Worm (Caenorhabditis elegans) whole organism, L2 larva: ENCODE data around the gene rga-1.

Experiments used
- Y55F3AM.14 ChIP-seq: fragments of 200-800 bp; sonication (Bioruptor generic); optimal IDR thresholded peaks from 2 replicates; lab custom pipeline; 2018; ENCODE audit warnings: mild to moderate bottlenecking, missing genetic modification characterization, missing compliant biosample characterization
- blmp-1 ChIP-seq: sonication (generic microtip); optimal IDR thresholded peaks from 2 replicates; lab custom pipeline; 2017; ENCODE audit warnings: missing genetic modification characterization, mild to moderate bottlenecking, missing compliant biosample characterization, antibody characterized with exemption, moderate library complexity; ENCODE audit not compliant: insufficient read depth
- elt-1 ChIP-seq: fragments of 150-350 bp; optimal IDR thresholded peaks from 2 replicates; lab custom pipeline; 2014; ENCODE audit warnings: missing biosample characterization, missing genetic modification characterization
- fos-1 ChIP-seq: fragments of 150-350 bp; optimal IDR thresholded peaks from 2 replicates; lab custom pipeline; 2014; ENCODE audit warnings: missing biosample characterization, missing genetic modification characterization
- mab-5 ChIP-seq: fragments of 150-350 bp; optimal IDR thresholded peaks from 2 replicates; lab custom pipeline; 2014; ENCODE audit warnings: missing biosample characterization, missing genetic modification characterization
- nhr-11 ChIP-seq: fragments of 150-350 bp; optimal IDR thresholded peaks from 2 replicates; lab custom pipeline; 2014; ENCODE audit warnings: missing biosample characterization, missing genetic modification characterization
- nhr-237 ChIP-seq: fragments of 150-350 bp; optimal IDR thresholded peaks from 2 replicates; lab custom pipeline; 2014; ENCODE audit warnings: missing biosample characterization, missing genetic modification characterization
- unc-39 ChIP-seq: fragments of 150-350 bp; optimal IDR thresholded peaks from 2 replicates; lab custom pipeline; 2014; ENCODE audit warnings: missing biosample characterization, missing genetic modification characterization
- zag-1 ChIP-seq: fragments of 150-350 bp; optimal IDR thresholded peaks from 2 replicates; lab custom pipeline; 2014; ENCODE audit warnings: missing biosample characterization, missing genetic modification characterization
- ztf-4 ChIP-seq: fragments of 150-350 bp; optimal IDR thresholded peaks from 2 replicates; lab custom pipeline; 2014; ENCODE audit warnings: missing biosample characterization, missing genetic modification characterization

- TF ChIP-seq nhr-237 (tag; lab: Kevin White, UChicago), result no peak
- TF ChIP-seq mab-5 (tag; lab: Kevin White, UChicago), result no peak
- TF ChIP-seq blmp-1 (tag; lab: Kevin White, UChicago), result no peak
- no peak for TF ChIP-seq zag-1 (tag; lab: Kevin White, UChicago)
- peak; percentile 60 for TF ChIP-seq fos-1 (tag; lab: Kevin White, UChicago)
- TF ChIP-seq ztf-4, result no peak
- no peak for TF ChIP-seq unc-39 (tag; lab: Kevin White, UChicago)
- TF ChIP-seq elt-1 (tag; lab: Kevin White, UChicago), result no peak
- no peak for TF ChIP-seq Y55F3AM.14
- TF ChIP-seq nhr-11 (tag; lab: Kevin White, UChicago), result no peak
Observed at ce11 chrII:11428599-11428998, 36.1 kb upstream of the rga-1 start.
